Fruit fly (Drosophila melanogaster) whole organism, embryonic: ENCODE results near the gene CG8369.
A peak's percentile ranks its signal among the peaks of the same experiment; 100 is the strongest.

ENCODE experiments used
- Asciz ChIP-seq: fragments of 200-800 bp; sonication (Bioruptor generic); optimal IDR thresholded peaks from 2 replicates; lab custom pipeline; 2017; ENCODE audit warnings: missing biosample characterization, mild to moderate bottlenecking, missing genetic modification characterization, missing genetic modification reagents
- CG10267 ChIP-seq: fragments of 200-800 bp; sonication (Bioruptor generic); optimal IDR thresholded peaks from 2 replicates; lab custom pipeline; 2018; ENCODE audit warnings: missing biosample characterization, mild to moderate bottlenecking, missing genetic modification characterization, moderate library complexity
- CG10431 ChIP-seq: fragments of 200-800 bp; sonication (Bioruptor generic); optimal IDR thresholded peaks from 3 replicates; lab custom pipeline; 2018; ENCODE audit warnings: missing biosample characterization, mild to moderate bottlenecking, missing genetic modification characterization
- CG11456 ChIP-seq: fragments of 200-800 bp; sonication (Bioruptor generic); IDR thresholded peaks from 3 replicates; pipeline ENCODE4 v1.3.6; 2022; ENCODE audit warnings: missing biosample characterization, missing genetic modification characterization
- CG1233 ChIP-seq: fragments of 200-800 bp; sonication (Bioruptor generic); optimal IDR thresholded peaks from 4 replicates; lab custom pipeline; 2018; ENCODE audit warnings: missing biosample characterization, mild to moderate bottlenecking, missing genetic modification characterization
- CG16813 ChIP-seq: fragments of 200-800 bp; sonication (Bioruptor generic); IDR thresholded peaks from 3 replicates; pipeline ENCODE4 v1.3.6; 2022; ENCODE audit warnings: missing biosample characterization, missing genetic modification characterization; ENCODE audit not compliant: partially characterized antibody
- CG17802 ChIP-seq: fragments of 200-800 bp; sonication (Bioruptor generic); optimal IDR thresholded peaks from 2 replicates; lab custom pipeline; 2018; ENCODE audit warnings: missing biosample characterization, mild to moderate bottlenecking, missing genetic modification characterization, moderate library complexity
- CG17912 ChIP-seq: fragments of 200-800 bp; sonication (Bioruptor generic); optimal IDR thresholded peaks from 2 replicates; lab custom pipeline; 2018; ENCODE audit warnings: missing biosample characterization, mild to moderate bottlenecking, missing genetic modification characterization
- CG18476 ChIP-seq: fragments of 200-800 bp; sonication (Bioruptor generic); optimal IDR thresholded peaks from 2 replicates; lab custom pipeline; 2016; ENCODE audit warnings: missing biosample characterization, mild to moderate bottlenecking, missing genetic modification characterization
- CG18764 ChIP-seq: fragments of 200-800 bp; sonication (Bioruptor generic); optimal IDR thresholded peaks from 3 replicates; lab custom pipeline; 2016; ENCODE audit warnings: missing biosample characterization, missing genetic modification characterization
- CG31224 ChIP-seq: fragments of 200-800 bp; sonication (Bioruptor generic); IDR thresholded peaks from 2 replicates; pipeline ENCODE4 v1.3.6; 2022; ENCODE audit warnings: missing biosample characterization, missing genetic modification characterization
- CG3163 ChIP-seq: fragments of 200-800 bp; sonication (Bioruptor generic); optimal IDR thresholded peaks from 3 replicates; lab custom pipeline; 2016; ENCODE audit warnings: missing biosample characterization, missing genetic modification characterization
- CG32772 ChIP-seq: fragments of 200-800 bp; sonication (Bioruptor generic); IDR thresholded peaks from 2 replicates; pipeline ENCODE4 v1.3.6; 2022; ENCODE audit warnings: missing biosample characterization, missing genetic modification characterization
- CG3407 ChIP-seq: fragments of 200-800 bp; sonication (Bioruptor generic); optimal IDR thresholded peaks from 2 replicates; lab custom pipeline; 2018; ENCODE audit warnings: missing biosample characterization, mild to moderate bottlenecking, missing genetic modification characterization
- CG34422 ChIP-seq: fragments of 200-800 bp; sonication (Bioruptor generic); IDR thresholded peaks from 3 replicates; pipeline ENCODE4 v1.3.6; 2022; ENCODE audit warnings: missing biosample characterization, missing genetic modification characterization
- CG5245 ChIP-seq: fragments of 200-800 bp; sonication (Bioruptor generic); optimal IDR thresholded peaks from 3 replicates; lab custom pipeline; 2016; ENCODE audit warnings: missing biosample characterization, missing genetic modification characterization
- CG6272 ChIP-seq: fragments of 200-800 bp; sonication (Bioruptor generic); IDR thresholded peaks from 2 replicates; pipeline ENCODE4 v1.3.6; 2022; ENCODE audit warnings: missing biosample characterization, missing genetic modification characterization
- CG6813 ChIP-seq: fragments of 200-800 bp; sonication (Bioruptor generic); optimal IDR thresholded peaks from 2 replicates; lab custom pipeline; 2017; ENCODE audit warnings: missing biosample characterization, missing genetic modification characterization, mild to moderate bottlenecking, moderate library complexity, missing genetic modification reagents
- CG8924 ChIP-seq: fragments of 200-800 bp; optimal IDR thresholded peaks from 3 replicates; lab custom pipeline; 2019; ENCODE audit warnings: missing biosample characterization, mild to moderate bottlenecking, missing genetic modification characterization, moderate library complexity
- CrebB ChIP-seq: fragments of 200-800 bp; sonication (Bioruptor generic); optimal IDR thresholded peaks from 3 replicates; lab custom pipeline; 2018; ENCODE audit warnings: missing biosample characterization, mild to moderate bottlenecking, missing genetic modification characterization
- D ChIP-seq, 2 experiments: fragments of 200-800 bp in 1 of 2; fragments of >200 bp in 1 of 2; sonication (Bioruptor generic) in 1 of 2; optimal IDR thresholded peaks; 2 replicates in 1 of 2; 3 replicates in 1 of 2; lab custom pipeline; 2017; ENCODE audit warnings: mild to moderate bottlenecking in 1 of 2, missing biosample characterization in 1 of 2, missing genetic modification characterization in 1 of 2, missing genetic modification reagents in 1 of 2
- Dad ChIP-seq: fragments of 200-800 bp; sonication (Bioruptor generic); optimal IDR thresholded peaks from 3 replicates; lab custom pipeline; 2016; ENCODE audit warnings: missing biosample characterization, missing genetic modification characterization
- Deaf1 ChIP-seq: fragments of 200-800 bp; optimal IDR thresholded peaks from 3 replicates; lab custom pipeline; 2019; ENCODE audit warnings: missing biosample characterization, mild to moderate bottlenecking, missing genetic modification characterization, moderate library complexity
- Dip3 ChIP-seq: fragments of 200-800 bp; sonication (Bioruptor generic); optimal IDR thresholded peaks from 3 replicates; lab custom pipeline; 2016; ENCODE audit warnings: missing biosample characterization, missing genetic modification characterization
- Kr ChIP-seq: fragments of 200-800 bp; sonication (Bioruptor generic); optimal IDR thresholded peaks from 2 replicates; lab custom pipeline; 2017; ENCODE audit warnings: missing biosample characterization, mild to moderate bottlenecking, missing genetic modification characterization
- Lim3 ChIP-seq: fragments of 200-800 bp; sonication (Bioruptor generic); IDR thresholded peaks from 2 replicates; pipeline ENCODE4 v1.3.6; 2022; ENCODE audit warnings: missing biosample characterization, missing genetic modification characterization
- Lpt ChIP-seq: fragments of >200 bp; optimal IDR thresholded peaks from 2 replicates; lab custom pipeline; 2018; ENCODE audit warnings: missing biosample characterization, missing genetic modification characterization
- Max ChIP-seq: fragments of 200-800 bp; sonication (Bioruptor generic); optimal IDR thresholded peaks from 2 replicates; lab custom pipeline; 2016; ENCODE audit warnings: missing biosample characterization, mild to moderate bottlenecking, missing genetic modification characterization
- NFAT ChIP-seq: fragments of 200-800 bp; sonication (Bioruptor generic); IDR thresholded peaks from 2 replicates; pipeline ENCODE4 v1.3.6; 2022; ENCODE audit warnings: missing biosample characterization, missing genetic modification characterization
- Nf-YB ChIP-seq: fragments of 200-800 bp; sonication (Bioruptor generic); optimal IDR thresholded peaks from 3 replicates; lab custom pipeline; 2019; ENCODE audit warnings: missing biosample characterization, mild to moderate bottlenecking, missing genetic modification characterization, moderate library complexity
- bowl ChIP-seq: fragments of 200-800 bp; sonication (Bioruptor generic); IDR thresholded peaks from 2 replicates; pipeline ENCODE4 v1.3.6; 2022; ENCODE audit warnings: missing biosample characterization, missing genetic modification characterization
- br ChIP-seq: fragments of >200 bp; optimal IDR thresholded peaks from 2 replicates; lab custom pipeline; 2017
- bsh ChIP-seq, 2 experiments: fragments of 200-800 bp; sonication (Bioruptor generic); optimal IDR thresholded peaks; 2 replicates each; lab custom pipeline; 2017 to 2018; ENCODE audit warnings: mild to moderate bottlenecking in 2 of 2, missing biosample characterization in 2 of 2, missing genetic modification characterization in 2 of 2, moderate library complexity in 1 of 2
- cas ChIP-seq: fragments of 200-800 bp; sonication (Bioruptor generic); IDR thresholded peaks from 2 replicates; pipeline ENCODE4 v1.3.6; 2022; ENCODE audit warnings: missing biosample characterization, missing genetic modification characterization
- cg ChIP-seq: fragments of 200-800 bp; sonication (Bioruptor generic); optimal IDR thresholded peaks from 3 replicates; lab custom pipeline; 2019; ENCODE audit warnings: missing biosample characterization, mild to moderate bottlenecking, missing genetic modification characterization, moderate library complexity
- chm ChIP-seq: fragments of 200-800 bp; sonication (Bioruptor generic); IDR thresholded peaks from 2 replicates; pipeline ENCODE4 v1.3.6; 2022; ENCODE audit warnings: missing biosample characterization, missing genetic modification characterization
- ci ChIP-seq: fragments of 200-800 bp; sonication (Bioruptor generic); IDR thresholded peaks from 3 replicates; pipeline ENCODE4 v1.3.6; 2022; ENCODE audit warnings: missing biosample characterization, missing genetic modification characterization
- ems ChIP-seq: fragments of 200-800 bp; sonication (Bioruptor generic); optimal IDR thresholded peaks from 3 replicates; lab custom pipeline; 2016; ENCODE audit warnings: missing biosample characterization, missing genetic modification characterization
- gfzf ChIP-seq: fragments of 200-800 bp; sonication (Bioruptor generic); optimal IDR thresholded peaks from 2 replicates; lab custom pipeline; 2016; ENCODE audit warnings: missing biosample characterization, mild to moderate bottlenecking, missing genetic modification characterization, moderate library complexity
- h ChIP-seq: fragments of >200 bp; optimal IDR thresholded peaks from 2 replicates; lab custom pipeline; 2017
- jumu ChIP-seq: fragments of 200-800 bp; sonication (Bioruptor generic); optimal IDR thresholded peaks from 3 replicates; lab custom pipeline; 2016; ENCODE audit warnings: missing biosample characterization, missing genetic modification characterization
- org-1 ChIP-seq: fragments of 200-800 bp; sonication (Bioruptor generic); optimal IDR thresholded peaks from 2 replicates; lab custom pipeline; 2017; ENCODE audit warnings: missing biosample characterization, missing genetic modification characterization
- otp ChIP-seq: fragments of 200-800 bp; sonication (Bioruptor generic); IDR thresholded peaks from 3 replicates; pipeline ENCODE4, ENCODE4 v1.3.6; 2022; ENCODE audit warnings: missing biosample characterization, missing genetic modification characterization
- pb ChIP-seq: fragments of 200-800 bp; sonication (Bioruptor generic); optimal IDR thresholded peaks from 3 replicates; lab custom pipeline; 2016; ENCODE audit warnings: missing biosample characterization, missing genetic modification characterization
- repo ChIP-seq: fragments of 200-800 bp; sonication (Bioruptor generic); optimal IDR thresholded peaks from 2 replicates; lab custom pipeline; 2016; ENCODE audit warnings: missing biosample characterization, missing genetic modification characterization
- run ChIP-seq: fragments of 200-800 bp; sonication (Bioruptor generic); optimal IDR thresholded peaks from 3 replicates; lab custom pipeline; 2018; ENCODE audit warnings: missing biosample characterization, mild to moderate bottlenecking, missing genetic modification characterization
- sens ChIP-seq: fragments of 200-800 bp; sonication (Bioruptor generic); peaks from one replicate; lab custom pipeline; 2016; ENCODE audit warnings: missing biosample characterization, missing genetic modification characterization
- sisA ChIP-seq: fragments of 200-800 bp; sonication (Bioruptor generic); IDR thresholded peaks from 2 replicates; pipeline ENCODE4 v1.3.6; 2022; ENCODE audit warnings: missing biosample characterization, missing genetic modification characterization
- slou ChIP-seq: fragments of 200-800 bp; sonication (Bioruptor generic); optimal IDR thresholded peaks from 3 replicates; lab custom pipeline; 2016; ENCODE audit warnings: missing biosample characterization, missing genetic modification characterization
- ssp ChIP-seq: fragments of 200-800 bp; sonication (Bioruptor generic); IDR thresholded peaks from 2 replicates; pipeline ENCODE4 v1.3.6; 2022; ENCODE audit warnings: missing biosample characterization, missing genetic modification characterization
- twi ChIP-seq: fragments of 200-800 bp; optimal IDR thresholded peaks from 2 replicates; lab custom pipeline; 2019; ENCODE audit warnings: missing biosample characterization, mild to moderate bottlenecking, missing genetic modification characterization, moderate library complexity
- zen ChIP-seq: fragments of 200-800 bp; sonication (Bioruptor generic); optimal IDR thresholded peaks from 3 replicates; lab custom pipeline; 2018; ENCODE audit warnings: missing biosample characterization, mild to moderate bottlenecking, missing genetic modification characterization, moderate library complexity

CG8369 gene

DNA sequence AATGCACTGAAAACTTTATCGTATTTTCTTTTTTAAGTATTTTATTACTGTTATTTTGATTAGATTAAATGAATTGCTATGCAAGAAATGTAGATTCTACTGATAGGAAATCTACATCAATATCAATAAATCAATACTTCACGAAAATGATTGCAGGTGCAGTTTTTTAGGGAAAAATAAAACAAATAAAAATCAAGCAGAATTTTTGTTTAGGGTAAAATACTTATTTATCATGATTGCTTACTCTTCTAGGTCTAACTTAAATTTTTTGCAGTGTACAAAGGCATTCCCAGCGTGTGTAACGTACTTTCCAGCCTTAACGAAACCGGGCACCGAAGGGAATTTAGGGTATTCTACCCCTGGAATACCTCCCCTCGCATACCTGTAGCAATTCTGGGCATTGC lies 13.3 kb upstream of the CG8369 start (continued):
- TF ChIP-seq bsh (GFP tag; optimal IDR thresholded peaks at IDR 0.05; lab: Kevin White, UChicago), result peak in 1 of 2 experiments; percentile 80
- TF ChIP-seq Max, result peak; percentile 66
- TF ChIP-seq Asciz (GFP tag; lab: Kevin White, UChicago), result peak; percentile 56
- TF ChIP-seq twi (tag; lab: Kevin White, UChicago), result peak; percentile 76
- no peak for TF ChIP-seq CG16813
- TF ChIP-seq zen (tag; lab: Kevin White, UChicago), result peak; percentile 97
- peak; percentile 41 for TF ChIP-seq slou (GFP tag; lab: Kevin White, UChicago)
- peak; percentile 67 for TF ChIP-seq CG3407 (GFP tag; lab: Kevin White, UChicago)
- no peak for TF ChIP-seq CG3163 (GFP tag; lab: Kevin White, UChicago)
- peak; percentile 11 for TF ChIP-seq Deaf1 (tag; lab: Kevin White, UChicago)
- peak; percentile 52 for TF ChIP-seq CG5245 (GFP tag; lab: Kevin White, UChicago)
- TF ChIP-seq sens (GFP tag; lab: Kevin White, UChicago), result peak; percentile 97
- TF ChIP-seq ci, result 0 out of 3 replicates have a peak, but pooled peaks have one; percentile 17
- peak; percentile 68 for TF ChIP-seq CG18764 (GFP tag; lab: Kevin White, UChicago)
- TF ChIP-seq run, result no peak
- 0 out of 2 replicates have a peak, but pooled peaks have one; percentile 38 for TF ChIP-seq CG31224 (GFP tag; lab: Robert Waterston, UW)
- TF ChIP-seq CG17802, result no peak
- TF ChIP-seq CrebB, result no peak
- TF ChIP-seq ems, result no peak
- no peak for TF ChIP-seq bowl (GFP tag; lab: Robert Waterston, UW)
- TF ChIP-seq h (lab: Kevin White, UChicago), result no peak
- TF ChIP-seq sisA (GFP tag; lab: Robert Waterston, UW), result peak; percentile 32; the same call in 1 of the 2 replicates
- TF ChIP-seq Kr (GFP tag; lab: Kevin White, UChicago), result peak; percentile 61
- TF ChIP-seq pb, result no peak
- no peak for TF ChIP-seq Lim3 (GFP tag; lab: Robert Waterston, UW)
- TF ChIP-seq br, result no peak
- TF ChIP-seq chm (GFP tag; lab: Robert Waterston, UW), result no peak
- TF ChIP-seq cas (GFP tag; lab: Robert Waterston, UW), result no peak
- TF ChIP-seq CG32772 (GFP tag; lab: Robert Waterston, UW), result peak; percentile 48; the same call in 1 of the 2 replicates
- peak; percentile 27; the same call in 1 of the 2 replicates for TF ChIP-seq CG6272 (GFP tag; lab: Robert Waterston, UW)
- TF ChIP-seq CG34422, result peak; percentile 62; the same call in 1 of the 3 replicates
- TF ChIP-seq repo (GFP tag; lab: Kevin White, UChicago), result no peak
- no peak for TF ChIP-seq CG17912 (GFP tag; lab: Kevin White, UChicago)
- TF ChIP-seq Dip3 (GFP tag; lab: Kevin White, UChicago), result no peak
- TF ChIP-seq CG11456, result no peak
- peak; percentile 63 for TF ChIP-seq CG18476 (GFP tag; lab: Kevin White, UChicago)
- peak; percentile 69 for TF ChIP-seq CG1233 (GFP tag; lab: Kevin White, UChicago)
- no peak for TF ChIP-seq jumu (GFP tag; lab: Kevin White, UChicago)
- no peak for TF ChIP-seq NFAT (GFP tag; lab: Robert Waterston, UW)
- TF ChIP-seq CG10267, result peak; percentile 89
- no peak for TF ChIP-seq Lpt (GFP tag; lab: Kevin White, UChicago)
- no peak for TF ChIP-seq Dad
- TF ChIP-seq CG8924 (tag; lab: Kevin White, UChicago), result peak; percentile 90
- no peak for TF ChIP-seq gfzf (GFP tag; lab: Kevin White, UChicago)
- peak; percentile 51 for TF ChIP-seq org-1 (GFP tag; lab: Kevin White, UChicago)
- TF ChIP-seq cg (GFP tag; lab: Kevin White, UChicago), result no peak
- peak; percentile 57; the same call in 1 of the 3 replicates for TF ChIP-seq otp
- no peak for TF ChIP-seq ssp
- peak; percentile 75 for TF ChIP-seq CG6813 (GFP tag; lab: Kevin White, UChicago)
- peak; percentile 72 for TF ChIP-seq Nf-YB (GFP tag; lab: Kevin White, UChicago)
- TF ChIP-seq CG10431 (GFP tag; lab: Kevin White, UChicago), result peak; percentile 29
- TF ChIP-seq D (optimal IDR thresholded peaks at IDR 0.05; lab: Kevin White, UChicago), result no peak
- peak; percentile 86 for TF ChIP-seq D (GFP tag; optimal IDR thresholded peaks at IDR 0.05; lab: Kevin White, UChicago)
